Worm (Caenorhabditis elegans) whole organism, late embryonic: Measurements from ENCODE around the gene egl-27.

Experiments used
- K09A11.1 ChIP-seq: sonication (generic microtip); optimal IDR thresholded peaks from 2 replicates; lab custom pipeline; 2017; ENCODE audit warnings: antibody characterized with exemption, mild to moderate bottlenecking, missing genetic modification characterization, missing compliant biosample characterization; ENCODE audit not compliant: insufficient read depth
- Y22D7AL.16 ChIP-seq: sonication (generic microtip); optimal IDR thresholded peaks from 2 replicates; lab custom pipeline; 2016; ENCODE audit warnings: missing genetic modification characterization, missing compliant biosample characterization
- ama-1 ChIP-seq: fragments of 150-350 bp; optimal IDR thresholded peaks from 2 replicates; lab custom pipeline; 2014
- ceh-18 ChIP-seq: sonication (generic microtip); optimal IDR thresholded peaks from 2 replicates; lab custom pipeline; 2016; ENCODE audit warnings: missing genetic modification characterization, missing compliant biosample characterization
- ceh-19 ChIP-seq: fragments of 200-800 bp; sonication (Bioruptor generic); optimal IDR thresholded peaks from 2 replicates; lab custom pipeline; 2018; ENCODE audit warnings: mild to moderate bottlenecking, missing genetic modification characterization, missing compliant biosample characterization
- ceh-2 ChIP-seq: sonication (generic microtip); optimal IDR thresholded peaks from 2 replicates; lab custom pipeline; 2016; ENCODE audit warnings: missing genotype, missing genetic modification characterization, missing compliant biosample characterization
- ceh-22 ChIP-seq: sonication (generic microtip); optimal IDR thresholded peaks from 2 replicates; lab custom pipeline; 2017; ENCODE audit warnings: missing biosample characterization, missing genetic modification characterization
- ceh-24 ChIP-seq: sonication (generic microtip); optimal IDR thresholded peaks from 2 replicates; lab custom pipeline; 2016; ENCODE audit warnings: mild to moderate bottlenecking, missing genetic modification characterization, missing compliant biosample characterization
- ceh-34 ChIP-seq: sonication (generic microtip); optimal IDR thresholded peaks from 2 replicates; lab custom pipeline; 2016; ENCODE audit warnings: mild to moderate bottlenecking, missing genetic modification characterization, missing compliant biosample characterization
- ceh-45 ChIP-seq: fragments of 200-800 bp; sonication (Bioruptor generic); IDR thresholded peaks from 2 replicates; pipeline ENCODE4 v1.3.6; 2022; ENCODE audit warnings: missing genetic modification reagents, missing genetic modification characterization, missing compliant biosample characterization
- ceh-48 ChIP-seq: sonication (generic microtip); optimal IDR thresholded peaks from 2 replicates; lab custom pipeline; 2016; ENCODE audit warnings: missing genetic modification characterization, inconsistent platforms, missing compliant biosample characterization
- ceh-6 ChIP-seq: fragments of 200-800 bp; sonication (Bioruptor generic); optimal IDR thresholded peaks from 2 replicates; lab custom pipeline; 2018; ENCODE audit warnings: mild to moderate bottlenecking, missing genetic modification characterization, missing compliant biosample characterization
- ceh-9 ChIP-seq: sonication (generic microtip); optimal IDR thresholded peaks from 2 replicates; lab custom pipeline; 2016; ENCODE audit warnings: mild to moderate bottlenecking, missing genetic modification characterization, inconsistent platforms, missing compliant biosample characterization
- che-1 ChIP-seq: sonication (generic microtip); optimal IDR thresholded peaks from 2 replicates; lab custom pipeline; 2016; ENCODE audit warnings: mild to moderate bottlenecking, missing genetic modification characterization, missing compliant biosample characterization
- dmd-4 ChIP-seq: sonication (generic microtip); optimal IDR thresholded peaks from 2 replicates; lab custom pipeline; 2016; ENCODE audit warnings: borderline replicate concordance, missing genetic modification characterization, missing compliant biosample characterization
- dve-1 ChIP-seq: sonication (generic microtip); optimal IDR thresholded peaks from 2 replicates; lab custom pipeline; 2017; ENCODE audit warnings: antibody characterized with exemption, mild to moderate bottlenecking, missing genetic modification characterization, missing compliant biosample characterization
- elt-2 ChIP-seq: sonication (generic microtip); optimal IDR thresholded peaks from 2 replicates; lab custom pipeline; 2016; ENCODE audit warnings: missing genetic modification reagents, missing genetic modification characterization, missing compliant biosample characterization
- elt-4 ChIP-seq: sonication (generic microtip); optimal IDR thresholded peaks from 2 replicates; lab custom pipeline; 2016; ENCODE audit warnings: missing genetic modification characterization, missing compliant biosample characterization
- ets-4 ChIP-seq: sonication (generic microtip); optimal IDR thresholded peaks from 2 replicates; lab custom pipeline; 2016; ENCODE audit warnings: missing genetic modification characterization, missing compliant biosample characterization
- fkh-10 ChIP-seq: fragments of 150-350 bp; optimal IDR thresholded peaks from 2 replicates; lab custom pipeline; 2014; ENCODE audit warnings: missing biosample characterization, missing genetic modification reagents, missing genetic modification characterization
- fkh-6 ChIP-seq: sonication (generic microtip); optimal IDR thresholded peaks from 2 replicates; lab custom pipeline; 2016; ENCODE audit warnings: missing genetic modification characterization, missing compliant biosample characterization
- hlh-30 ChIP-seq: sonication (generic microtip); optimal IDR thresholded peaks from 2 replicates; lab custom pipeline; 2017; ENCODE audit warnings: antibody characterized with exemption, missing genetic modification characterization, missing compliant biosample characterization; ENCODE audit not compliant: insufficient read depth
- hlh-8 ChIP-seq: sonication (generic microtip); optimal IDR thresholded peaks from 2 replicates; lab custom pipeline; 2016; ENCODE audit warnings: missing genotype, missing genetic modification characterization, missing compliant biosample characterization
- lim-6 ChIP-seq: sonication (generic microtip); optimal IDR thresholded peaks from 2 replicates; lab custom pipeline; 2016; ENCODE audit warnings: missing genetic modification characterization, missing compliant biosample characterization
- madf-2 ChIP-seq: sonication (generic microtip); optimal IDR thresholded peaks from 2 replicates; lab custom pipeline; 2017; ENCODE audit warnings: missing genetic modification characterization, missing compliant biosample characterization
- nfya-1 ChIP-seq: sonication (generic microtip); optimal IDR thresholded peaks from 2 replicates; lab custom pipeline; 2017; ENCODE audit warnings: missing genetic modification characterization, mild to moderate bottlenecking, missing compliant biosample characterization, antibody characterized with exemption, moderate library complexity
- nhr-11 ChIP-seq: fragments of 150-350 bp; optimal IDR thresholded peaks from 2 replicates; lab custom pipeline; 2014; ENCODE audit warnings: missing biosample characterization, missing genetic modification characterization
- nhr-232 ChIP-seq: sonication (generic microtip); optimal IDR thresholded peaks from 2 replicates; lab custom pipeline; 2016; ENCODE audit warnings: missing genetic modification characterization, missing compliant biosample characterization
- odd-2 ChIP-seq: sonication (generic microtip); optimal IDR thresholded peaks from 2 replicates; lab custom pipeline; 2017; ENCODE audit warnings: antibody characterized with exemption, mild to moderate bottlenecking, missing genetic modification characterization, missing compliant biosample characterization
- pag-3 ChIP-seq: sonication (generic microtip); optimal IDR thresholded peaks from 2 replicates; lab custom pipeline; 2016; ENCODE audit warnings: missing compliant biosample characterization, missing genetic modification characterization, borderline replicate concordance
- ref-2 ChIP-seq: sonication (generic microtip); optimal IDR thresholded peaks from 2 replicates; lab custom pipeline; 2016; ENCODE audit warnings: missing genetic modification characterization, missing compliant biosample characterization
- sox-2 ChIP-seq: fragments of 200-800 bp; sonication (Bioruptor generic); IDR thresholded peaks from 2 replicates; pipeline ENCODE4 v1.3.6; 2022; ENCODE audit warnings: missing genetic modification reagents, missing genetic modification characterization, missing compliant biosample characterization
- sox-4 ChIP-seq: sonication (generic microtip); optimal IDR thresholded peaks from 2 replicates; lab custom pipeline; 2017; ENCODE audit warnings: mild to moderate bottlenecking, missing genetic modification characterization, inconsistent platforms, missing compliant biosample characterization
- tbx-2 ChIP-seq: sonication (generic microtip); optimal IDR thresholded peaks from 2 replicates; lab custom pipeline; 2016; ENCODE audit warnings: missing genetic modification characterization, missing compliant biosample characterization
- tbx-7 ChIP-seq: sonication (generic microtip); optimal IDR thresholded peaks from 2 replicates; lab custom pipeline; 2016; ENCODE audit warnings: missing genotype, missing genetic modification characterization, missing compliant biosample characterization
- unc-55 ChIP-seq: sonication (generic microtip); optimal IDR thresholded peaks from 2 replicates; lab custom pipeline; 2017; ENCODE audit warnings: missing biosample characterization, missing genetic modification reagents, missing genetic modification characterization
- zip-5 ChIP-seq: sonication (generic microtip); optimal IDR thresholded peaks from 2 replicates; lab custom pipeline; 2016; ENCODE audit warnings: missing genetic modification characterization, missing compliant biosample characterization

The egl-27 gene

ce11 chrII:6870803-6871202, 36.0 kb downstream of the egl-27 start, which contains the start of gene clhm-1:
clhm-1 (minus strand) TSS chrII:6871009.
- no peak for TF ChIP-seq ceh-18
- TF ChIP-seq ceh-24 (tag; lab: Kevin White, UChicago): no peak
- TF ChIP-seq ceh-34 (tag; lab: Kevin White, UChicago): no peak
- no peak for TF ChIP-seq fkh-10 (GFP tag; lab: Kevin White, UChicago)
- no peak for TF ChIP-seq zip-5 (tag; lab: Kevin White, UChicago)
- no peak for TF ChIP-seq dve-1
- no peak for TF ChIP-seq tbx-2 (tag; lab: Kevin White, UChicago)
- TF ChIP-seq Y22D7AL.16 (tag; lab: Kevin White, UChicago): no peak
- TF ChIP-seq ama-1 (lab: Kevin White, UChicago): no peak
- TF ChIP-seq madf-2: no peak
- no peak for TF ChIP-seq che-1 (tag; lab: Kevin White, UChicago)
- no peak for TF ChIP-seq ceh-45

- no peak for TF ChIP-seq sox-4 (tag; lab: Kevin White, UChicago)
- TF ChIP-seq hlh-8 (tag; lab: Kevin White, UChicago): no peak
- TF ChIP-seq ceh-6 (GFP tag; lab: Kevin White, UChicago): no peak
- TF ChIP-seq ceh-2 (tag; lab: Kevin White, UChicago): no peak
- TF ChIP-seq, all 69 proteins: peak for 0
Observed at ce11 chrII:6872493-6872892, 37.7 kb downstream of the egl-27 start, which contains the start of gene C44B7.5. C44B7.5 (minus strand) TSS chrII:6872593.

- TF ChIP-seq pag-3: no peak
- TF ChIP-seq sox-2 (GFP tag; lab: Robert Waterston, UW): no peak
- TF ChIP-seq lim-6: no peak
- no peak for TF ChIP-seq K09A11.1 (tag; lab: Kevin White, UChicago)
- no peak for TF ChIP-seq nfya-1
- TF ChIP-seq ama-1 (lab: Kevin White, UChicago): no peak
- no peak for TF ChIP-seq fkh-10 (GFP tag; lab: Kevin White, UChicago)
- no peak for TF ChIP-seq odd-2
- TF ChIP-seq ceh-34 (tag; lab: Kevin White, UChicago): no peak
- no peak for TF ChIP-seq madf-2
- no peak for TF ChIP-seq ceh-48 (tag; lab: Kevin White, UChicago)
- TF ChIP-seq ceh-9 (tag; lab: Kevin White, UChicago): no peak
- TF ChIP-seq fkh-6 (tag; lab: Kevin White, UChicago): no peak
- TF ChIP-seq elt-2 (tag; lab: Kevin White, UChicago): no peak
Observed at ce11 chrII:6876957-6877356, 42.1 kb downstream of the egl-27 start, which contains the start of gene slc-36.5. slc-36.5 (minus strand) TSS chrII:6877057.

ce11 chrII:6877881-6878280, 43.1 kb downstream of the egl-27 start:
- TF ChIP-seq nhr-11 (tag; lab: Kevin White, UChicago): no peak
- TF ChIP-seq fkh-6 (tag; lab: Kevin White, UChicago): no peak
- TF ChIP-seq hlh-30: no peak
- no peak for TF ChIP-seq nfya-1
- TF ChIP-seq fkh-10 (GFP tag; lab: Kevin White, UChicago): no peak
- TF ChIP-seq sox-4 (tag; lab: Kevin White, UChicago): no peak
- no peak for TF ChIP-seq ceh-19 (GFP tag; lab: Kevin White, UChicago)
- no peak for TF ChIP-seq lim-6
- TF ChIP-seq tbx-7 (tag; lab: Kevin White, UChicago): no peak
- no peak for TF ChIP-seq elt-4 (tag; lab: Kevin White, UChicago)
- no peak for TF ChIP-seq unc-55 (GFP tag; lab: Kevin White, UChicago)
- TF ChIP-seq ceh-9 (tag; lab: Kevin White, UChicago): no peak
- TF ChIP-seq che-1 (tag; lab: Kevin White, UChicago): no peak
- TF ChIP-seq ceh-22: no peak
- no peak for TF ChIP-seq nhr-232 (tag; lab: Kevin White, UChicago)
- no peak for TF ChIP-seq odd-2

ce11 chrII:6880067-6880466, 45.3 kb downstream of the egl-27 start, which contains the start of gene C44B7.7:
C44B7.7 (minus strand) TSS chrII:6880167.
- TF ChIP-seq dmd-4 (tag; lab: Kevin White, UChicago) (no peak), ets-4 (no peak), ref-2 (tag; lab: Kevin White, UChicago) (no peak)
